Fruit fly (Drosophila melanogaster) whole organism, adult: ENCODE data around the gene CkIIalpha-i1.
A peak's percentile ranks its signal among the peaks of the same experiment; 100 is the strongest.

Experiments
- CG14711 ChIP-seq: fragments of 200-800 bp; sonication (Bioruptor generic); optimal IDR thresholded peaks from 2 replicates; lab custom pipeline; 2018; ENCODE audit warnings: missing biosample characterization, mild to moderate bottlenecking, missing genetic modification characterization, moderate library complexity
- CG1620 ChIP-seq: fragments of 200-800 bp; sonication (Bioruptor generic); optimal IDR thresholded peaks from 2 replicates; lab custom pipeline; 2016; ENCODE audit warnings: missing biosample characterization, missing genetic modification characterization
- CG33017 ChIP-seq: fragments of 200-800 bp; sonication (Bioruptor generic); optimal IDR thresholded peaks from 2 replicates; lab custom pipeline; 2018; ENCODE audit warnings: missing biosample characterization, mild to moderate bottlenecking, missing genetic modification characterization, moderate library complexity
- CG7045 ChIP-seq: fragments of 200-800 bp; sonication (Bioruptor generic); optimal IDR thresholded peaks from 2 replicates; lab custom pipeline; 2017; ENCODE audit warnings: missing biosample characterization, mild to moderate bottlenecking, missing genetic modification characterization
- CG7101 ChIP-seq: fragments of 200-800 bp; sonication (Bioruptor generic); optimal IDR thresholded peaks from 2 replicates; lab custom pipeline; 2018; ENCODE audit warnings: missing biosample characterization, mild to moderate bottlenecking, missing genetic modification characterization, moderate library complexity
- Clk ChIP-seq: fragments of 200-800 bp; sonication (Bioruptor generic); optimal IDR thresholded peaks from 2 replicates; lab custom pipeline; 2017; ENCODE audit warnings: missing biosample characterization, missing genetic modification characterization
- Hr96 ChIP-seq: fragments of 200-800 bp; sonication (Bioruptor generic); optimal IDR thresholded peaks from 2 replicates; lab custom pipeline; 2016; ENCODE audit warnings: missing biosample characterization, missing genetic modification characterization
- bab1 ChIP-seq: fragments of 200-800 bp; sonication (Bioruptor generic); optimal IDR thresholded peaks from 3 replicates; lab custom pipeline; 2019; ENCODE audit warnings: missing biosample characterization, mild to moderate bottlenecking, missing genetic modification characterization, moderate library complexity
- cic ChIP-seq: fragments of 200-800 bp; sonication (Bioruptor generic); optimal IDR thresholded peaks from 2 replicates; lab custom pipeline; 2017; ENCODE audit warnings: missing biosample characterization, mild to moderate bottlenecking, missing genetic modification characterization, moderate library complexity
- kay ChIP-seq: fragments of 200-800 bp; sonication (Bioruptor generic); peaks from one replicate; lab custom pipeline; 2016; ENCODE audit warnings: missing biosample characterization, missing genetic modification characterization, borderline replicate concordance
- ovo ChIP-seq: fragments of 200-800 bp; sonication (Bioruptor generic); optimal IDR thresholded peaks from 2 replicates; lab custom pipeline; 2016; ENCODE audit warnings: missing biosample characterization, missing genetic modification characterization
- pad ChIP-seq: fragments of 200-800 bp; sonication (Bioruptor generic); optimal IDR thresholded peaks from 3 replicates; lab custom pipeline; 2017; ENCODE audit warnings: missing biosample characterization, missing genetic modification characterization, mild to moderate bottlenecking, moderate library complexity, missing genetic modification reagents
- tj ChIP-seq: fragments of 200-800 bp; sonication (Bioruptor generic); optimal IDR thresholded peaks from 3 replicates; lab custom pipeline; 2017; ENCODE audit warnings: missing biosample characterization, mild to moderate bottlenecking, missing genetic modification characterization, moderate library complexity
- toe ChIP-seq: fragments of 200-800 bp; sonication (Bioruptor generic); optimal IDR thresholded peaks from 2 replicates; lab custom pipeline; 2016; ENCODE audit warnings: missing biosample characterization, missing genetic modification characterization

- TF ChIP-seq toe (no peak), CG14711 (no peak), ovo (GFP tag; lab: Kevin White, UChicago) (no peak), Clk (GFP tag; lab: Kevin White, UChicago) (no peak), pad (no peak), tj (GFP tag; lab: Kevin White, UChicago) (no peak), bab1 (GFP tag; lab: Kevin White, UChicago) (no peak), kay (GFP tag; lab: Kevin White, UChicago) (peak; percentile 84), CG7045 (no peak), CG7101 (no peak), CG33017 (tag; lab: Kevin White, UChicago) (no peak), cic (no peak), Hr96 (GFP tag; lab: Kevin White, UChicago) (no peak), CG1620 (no peak)
Measured at dm6 chr3L:15816714-15817113, at the start of gene CkIIalpha-i1.
